Worm (Caenorhabditis elegans) whole organism, young adult: ENCODE data around the gene F54H5.5.

Experiments
- Y53F4B.3 ChIP-seq: fragments of 200-800 bp; sonication (Bioruptor generic); IDR thresholded peaks from 2 replicates; pipeline ENCODE4 v1.3.6; 2022; ENCODE audit warnings: missing genetic modification reagents, missing genetic modification characterization, missing compliant biosample characterization
- Y67H2A.10 ChIP-seq: fragments of 200-800 bp; sonication (Bioruptor generic); conservative IDR thresholded peaks from 2 replicates; pipeline ENCODE4 v1.3.6; 2022; ENCODE audit warnings: missing genetic modification reagents, missing genetic modification characterization, missing compliant biosample characterization
- aptf-2 ChIP-seq: fragments of 200-800 bp; sonication (Bioruptor generic); conservative IDR thresholded peaks from 2 replicates; pipeline ENCODE4 v1.3.6; 2022; ENCODE audit warnings: missing genetic modification reagents, missing genetic modification characterization, missing compliant biosample characterization
- aptf-3 ChIP-seq: fragments of 200-800 bp; sonication (Bioruptor generic); IDR thresholded peaks from 2 replicates; pipeline ENCODE4 v1.3.6; 2022; ENCODE audit warnings: missing genetic modification characterization, missing compliant biosample characterization
- athp-1 ChIP-seq: sonication (generic microtip); optimal IDR thresholded peaks from 2 replicates; lab custom pipeline; 2017; ENCODE audit warnings: mild to moderate bottlenecking, missing genetic modification characterization, missing compliant biosample characterization
- ccch-3 ChIP-seq: fragments of 200-800 bp; sonication (Bioruptor generic); optimal IDR thresholded peaks from 2 replicates; lab custom pipeline; 2018; ENCODE audit warnings: mild to moderate bottlenecking, missing genetic modification characterization, missing compliant biosample characterization
- ceh-100 ChIP-seq: fragments of 200-800 bp; sonication (Bioruptor generic); IDR thresholded peaks from 2 replicates; pipeline ENCODE4 v1.3.6; 2022; ENCODE audit warnings: missing genetic modification reagents, missing genetic modification characterization, missing compliant biosample characterization
- fkh-3 ChIP-seq: sonication (generic microtip); optimal IDR thresholded peaks from 2 replicates; lab custom pipeline; 2016; ENCODE audit warnings: mild to moderate bottlenecking, missing genetic modification characterization, missing compliant biosample characterization
- him-1 ChIP-seq: sonication (generic microtip); optimal IDR thresholded peaks from 2 replicates; lab custom pipeline; 2016; ENCODE audit warnings: missing genotype, missing genetic modification reagents, missing genetic modification characterization, missing compliant biosample characterization
- let-526 ChIP-seq: fragments of 200-800 bp; sonication (Bioruptor generic); IDR thresholded peaks from 2 replicates; pipeline ENCODE4 v1.3.6; 2022; ENCODE audit warnings: missing genetic modification reagents, missing genetic modification characterization, missing compliant biosample characterization
- madf-3 ChIP-seq: fragments of 200-800 bp; sonication (Bioruptor generic); IDR thresholded peaks from 2 replicates; pipeline ENCODE4 v1.3.6; 2022; ENCODE audit warnings: missing genetic modification reagents, missing genetic modification characterization, missing compliant biosample characterization
- nhr-80 ChIP-seq: sonication (generic microtip); optimal IDR thresholded peaks from 2 replicates; lab custom pipeline; 2016; ENCODE audit warnings: missing genetic modification characterization, missing compliant biosample characterization
- tlf-1 ChIP-seq: fragments of 200-800 bp; sonication (Bioruptor generic); optimal IDR thresholded peaks from 2 replicates; lab custom pipeline; 2018; ENCODE audit warnings: mild to moderate bottlenecking, missing genetic modification characterization, missing compliant biosample characterization
- zfh-2 ChIP-seq: fragments of 200-800 bp; sonication (Bioruptor generic); conservative IDR thresholded peaks from 2 replicates; pipeline ENCODE4 v1.3.6; 2022; ENCODE audit warnings: missing genetic modification reagents, missing genetic modification characterization, missing compliant biosample characterization

ce11 chrII:6621886-6622285 lies 5.2 kb downstream of the F54H5.5 start, which contains the start of gene F54H5.3:
- TF ChIP-seq Y53F4B.3 (no peak), aptf-3 (no peak), tlf-1 (GFP tag; lab: Kevin White, UChicago) (no peak), athp-1 (tag; lab: Kevin White, UChicago) (no peak), fkh-3 (tag; lab: Kevin White, UChicago) (no peak), madf-3 (GFP tag; lab: Robert Waterston, UW) (no peak), ceh-100 (no peak), nhr-80 (tag; lab: Kevin White, UChicago) (no peak), him-1 (tag; lab: Kevin White, UChicago) (no peak), ccch-3 (no peak), let-526 (no peak), zfh-2 (GFP tag; lab: Robert Waterston, UW) (no peak), Y67H2A.10 (GFP tag; lab: Robert Waterston, UW) (no peak), aptf-2 (GFP tag; lab: Robert Waterston, UW) (no peak)
